Worm (Caenorhabditis elegans) whole organism, L3 larva: ENCODE data around the gene srw-123.

Experiments
- ama-1 ChIP-seq: fragments of 150-350 bp; optimal IDR thresholded peaks from 2 replicates; lab custom pipeline; 2018
- ceh-28 ChIP-seq: fragments of 150-350 bp; optimal IDR thresholded peaks from 2 replicates; lab custom pipeline; 2014; ENCODE audit warnings: missing biosample characterization, missing genetic modification reagents, missing genetic modification characterization
- fkh-10 ChIP-seq: sonication (generic microtip); optimal IDR thresholded peaks from 2 replicates; lab custom pipeline; 2017; ENCODE audit warnings: missing biosample characterization, missing genetic modification reagents, missing genetic modification characterization
- hmg-11 ChIP-seq: sonication (generic microtip); optimal IDR thresholded peaks from 2 replicates; lab custom pipeline; 2016; ENCODE audit warnings: missing genetic modification characterization, missing compliant biosample characterization
- nhr-28 ChIP-seq: fragments of 150-350 bp; optimal IDR thresholded peaks from 2 replicates; lab custom pipeline; 2014; ENCODE audit warnings: missing biosample characterization, missing genetic modification characterization
- nhr-77 ChIP-seq: fragments of 150-350 bp; optimal IDR thresholded peaks from 2 replicates; lab custom pipeline; 2014; ENCODE audit warnings: missing biosample characterization, missing genetic modification characterization
- sea-2 ChIP-seq: fragments of 150-350 bp; sonication (generic microtip); optimal IDR thresholded peaks from 4 replicates; lab custom pipeline; 2014; ENCODE audit warnings: missing biosample characterization, missing genetic modification reagents, missing genetic modification characterization
- snpc-4 ChIP-seq: fragments of 150-350 bp; optimal IDR thresholded peaks from 2 replicates; lab custom pipeline; 2014; ENCODE audit warnings: missing biosample characterization, missing genetic modification characterization
- unc-62 ChIP-seq: fragments of 150-350 bp; sonication (generic microtip); optimal IDR thresholded peaks from 4 replicates; lab custom pipeline; 2014; ENCODE audit warnings: missing biosample characterization, missing genetic modification reagents, missing genetic modification characterization
- ztf-11 ChIP-seq: fragments of 150-350 bp; optimal IDR thresholded peaks from 2 replicates; lab custom pipeline; 2014; ENCODE audit warnings: missing biosample characterization, missing genetic modification characterization
- ztf-4 ChIP-seq: fragments of 150-350 bp; optimal IDR thresholded peaks from 2 replicates; lab custom pipeline; 2014; ENCODE audit warnings: missing biosample characterization, missing genetic modification characterization

DNA sequence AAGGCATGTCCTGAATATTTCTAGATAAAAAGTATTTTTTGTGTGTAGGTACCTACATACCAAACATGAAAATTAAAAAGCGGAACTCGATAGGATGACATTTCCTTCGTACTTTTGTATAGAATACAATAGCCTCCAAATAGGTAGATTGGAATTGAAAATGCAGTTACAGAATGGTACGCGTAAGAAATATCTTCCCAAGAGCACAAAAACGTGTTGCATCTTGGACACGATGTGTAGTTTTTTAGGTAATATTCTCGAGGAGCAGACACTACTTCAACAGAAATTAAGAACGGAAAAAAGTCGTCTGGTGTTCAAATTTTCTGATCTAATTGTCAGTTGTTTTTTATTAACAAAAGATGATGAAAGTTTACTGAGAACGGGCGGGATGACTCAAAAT, 12.2 kb upstream of the srw-123 start, which contains the start of gene srh-85:
- no peak for TF ChIP-seq ceh-28 (tag; lab: Kevin White, UChicago)
- TF ChIP-seq nhr-77 (tag; lab: Kevin White, UChicago), result no peak
- TF ChIP-seq nhr-28 (tag; lab: Kevin White, UChicago), result no peak
- no peak for TF ChIP-seq fkh-10
- TF ChIP-seq snpc-4 (tag; lab: Kevin White, UChicago), result no peak
- TF ChIP-seq unc-62 (GFP tag; lab: Kevin White, UChicago), result no peak
- no peak for TF ChIP-seq hmg-11
- no peak for TF ChIP-seq sea-2
- no peak for TF ChIP-seq ztf-11 (tag; lab: Kevin White, UChicago)
- TF ChIP-seq ztf-4 (tag; lab: Kevin White, UChicago), result no peak
- TF ChIP-seq ama-1 (lab: Kevin White, UChicago), result no peak
